Fruit fly (Drosophila melanogaster) whole organism, adult: ENCODE results near the gene CG7824.

Experiments
- CG12768 ChIP-seq: fragments of 200-800 bp; sonication (Bioruptor generic); optimal IDR thresholded peaks from 2 replicates; lab custom pipeline; 2017; ENCODE audit warnings: missing biosample characterization, missing genetic modification characterization, mild to moderate bottlenecking, moderate library complexity, missing genetic modification reagents
- CG1620 ChIP-seq: fragments of 200-800 bp; sonication (Bioruptor generic); optimal IDR thresholded peaks from 2 replicates; lab custom pipeline; 2016; ENCODE audit warnings: missing biosample characterization, missing genetic modification characterization
- CG33017 ChIP-seq: fragments of 200-800 bp; sonication (Bioruptor generic); optimal IDR thresholded peaks from 2 replicates; lab custom pipeline; 2018; ENCODE audit warnings: missing biosample characterization, mild to moderate bottlenecking, missing genetic modification characterization, moderate library complexity
- CG5204 ChIP-seq: fragments of 200-800 bp; sonication (Bioruptor generic); optimal IDR thresholded peaks from 2 replicates; lab custom pipeline; 2016; ENCODE audit warnings: missing biosample characterization, missing genetic modification characterization
- CG7045 ChIP-seq: fragments of 200-800 bp; sonication (Bioruptor generic); optimal IDR thresholded peaks from 2 replicates; lab custom pipeline; 2017; ENCODE audit warnings: missing biosample characterization, mild to moderate bottlenecking, missing genetic modification characterization
- CG7101 ChIP-seq: fragments of 200-800 bp; sonication (Bioruptor generic); optimal IDR thresholded peaks from 2 replicates; lab custom pipeline; 2018; ENCODE audit warnings: missing biosample characterization, mild to moderate bottlenecking, missing genetic modification characterization, moderate library complexity
- Clk ChIP-seq: fragments of 200-800 bp; sonication (Bioruptor generic); optimal IDR thresholded peaks from 2 replicates; lab custom pipeline; 2017; ENCODE audit warnings: missing biosample characterization, missing genetic modification characterization
- Crg-1 ChIP-seq: fragments of 200-800 bp; sonication (Bioruptor generic); optimal IDR thresholded peaks from 2 replicates; lab custom pipeline; 2016; ENCODE audit warnings: missing biosample characterization, missing genetic modification characterization
- cnc ChIP-seq, 2 experiments: fragments of >200 bp; optimal IDR thresholded peaks; 2 replicates each; lab custom pipeline; 2017
- kay ChIP-seq: fragments of 200-800 bp; sonication (Bioruptor generic); peaks from one replicate; lab custom pipeline; 2016; ENCODE audit warnings: missing biosample characterization, missing genetic modification characterization, borderline replicate concordance
- pad ChIP-seq: fragments of 200-800 bp; sonication (Bioruptor generic); optimal IDR thresholded peaks from 3 replicates; lab custom pipeline; 2017; ENCODE audit warnings: missing biosample characterization, missing genetic modification characterization, mild to moderate bottlenecking, moderate library complexity, missing genetic modification reagents

DNA sequence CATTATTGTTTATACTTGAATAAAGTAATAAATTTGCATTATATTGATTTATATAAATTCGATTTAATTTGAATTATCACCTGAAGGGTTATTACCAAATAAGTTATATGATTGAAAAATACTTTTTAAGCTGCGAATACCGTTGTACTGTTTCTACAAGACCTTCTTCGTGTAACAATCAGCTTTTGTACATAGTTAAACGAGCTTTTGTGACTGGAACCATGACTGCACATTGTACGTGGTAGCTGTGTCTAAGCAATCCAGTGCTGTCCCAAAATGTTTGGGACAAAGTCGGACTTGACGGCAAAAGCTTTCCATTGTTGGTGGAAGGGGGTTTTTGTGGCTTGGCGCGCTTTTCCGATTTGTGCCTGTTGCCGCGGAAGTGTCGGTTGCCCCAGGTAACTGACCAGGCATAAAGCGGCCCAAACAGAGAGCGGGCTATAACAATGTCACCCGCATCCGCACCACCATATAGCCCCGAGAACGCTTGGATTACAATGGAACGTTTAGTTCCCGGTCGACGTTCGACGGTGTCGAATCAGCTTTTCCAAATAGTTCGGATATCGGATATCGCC, 49.0 kb upstream of the CG7824 start, which contains the start of gene CG31036:
- TF ChIP-seq Clk (GFP tag; lab: Kevin White, UChicago) (no peak), pad (GFP tag; lab: Kevin White, UChicago) (no peak), Crg-1 (GFP tag; lab: Kevin White, UChicago) (no peak), kay (no peak), CG7045 (GFP tag; lab: Kevin White, UChicago) (no peak), CG5204 (GFP tag; lab: Kevin White, UChicago) (no peak), CG12768 (GFP tag; lab: Kevin White, UChicago) (no peak), CG33017 (tag; lab: Kevin White, UChicago) (no peak), CG1620 (GFP tag; lab: Kevin White, UChicago) (no peak), cnc (optimal IDR thresholded peaks at IDR 0.05; lab: Kevin White, UChicago) (no peak), CG7101 (tag; lab: Kevin White, UChicago) (no peak)
